Worm (Caenorhabditis elegans) whole organism, L1 larva: ENCODE measurements around the gene Y39A3B.7.

Experiments
- C16A3.4 ChIP-seq: fragments of 150-350 bp; optimal IDR thresholded peaks from 2 replicates; lab custom pipeline; 2014; ENCODE audit warnings: missing biosample characterization, missing genetic modification characterization
- aha-1 ChIP-seq: fragments of 150-350 bp; optimal IDR thresholded peaks from 2 replicates; lab custom pipeline; 2014; ENCODE audit warnings: missing biosample characterization, missing genetic modification characterization
- ama-1 ChIP-seq: fragments of 150-350 bp; optimal IDR thresholded peaks from 2 replicates; lab custom pipeline; 2014
- blmp-1 ChIP-seq: fragments of 150-350 bp; optimal IDR thresholded peaks from 2 replicates; lab custom pipeline; 2014; ENCODE audit warnings: missing biosample characterization, missing genetic modification characterization
- ceh-63 ChIP-seq: fragments of 200-800 bp; sonication (Bioruptor generic); optimal IDR thresholded peaks from 2 replicates; lab custom pipeline; 2018; ENCODE audit warnings: mild to moderate bottlenecking, missing genetic modification characterization, missing compliant biosample characterization
- ceh-8 ChIP-seq: fragments of 200-800 bp; sonication (Bioruptor generic); optimal IDR thresholded peaks from 2 replicates; lab custom pipeline; 2018; ENCODE audit warnings: mild to moderate bottlenecking, missing genetic modification characterization, moderate library complexity, missing compliant biosample characterization
- ceh-82 ChIP-seq, 3 experiments: fragments of 150-350 bp in 1 of 3; sonication (generic microtip) in 2 of 3; optimal IDR thresholded peaks; 2 replicates each; lab custom pipeline; 2014 to 2017; ENCODE audit warnings: missing biosample characterization in 3 of 3, missing genetic modification characterization in 3 of 3
- ces-1 ChIP-seq: fragments of 150-350 bp; optimal IDR thresholded peaks from 2 replicates; lab custom pipeline; 2014; ENCODE audit warnings: missing biosample characterization, missing genetic modification reagents, missing genetic modification characterization
- dsc-1 ChIP-seq: sonication (generic microtip); optimal IDR thresholded peaks from 2 replicates; lab custom pipeline; 2016; ENCODE audit warnings: mild to moderate bottlenecking, missing genetic modification characterization, missing compliant biosample characterization
- efl-1 ChIP-seq, 4 experiments: fragments of 150-350 bp; optimal IDR thresholded peaks in 3 of 4; peaks in 1 of 4; 1 replicate in 1 of 4; 2 replicates in 3 of 4; lab custom pipeline; 2014; ENCODE audit warnings: missing biosample characterization in 2 of 4, missing genetic modification characterization in 2 of 4, missing genetic modification reagents in 2 of 4
- efl-3 ChIP-seq: fragments of 200-800 bp; sonication (Bioruptor generic); optimal IDR thresholded peaks from 2 replicates; lab custom pipeline; 2018; ENCODE audit warnings: mild to moderate bottlenecking, missing genetic modification characterization, missing compliant biosample characterization
- egl-13 ChIP-seq: sonication (generic microtip); optimal IDR thresholded peaks from 2 replicates; lab custom pipeline; 2016; ENCODE audit warnings: missing genotype, missing genetic modification reagents, missing genetic modification characterization, missing compliant biosample characterization
- ets-5 ChIP-seq: fragments of 200-800 bp; sonication (Bioruptor generic); IDR thresholded peaks from 2 replicates; pipeline ENCODE4 v1.3.6; 2022; ENCODE audit warnings: missing genetic modification characterization, missing compliant biosample characterization
- fkh-8 ChIP-seq: sonication (generic microtip); optimal IDR thresholded peaks from 2 replicates; lab custom pipeline; 2016; ENCODE audit warnings: mild to moderate bottlenecking, missing genetic modification characterization, missing compliant biosample characterization
- hlh-17 ChIP-seq: fragments of 200-800 bp; sonication (Bioruptor generic); optimal IDR thresholded peaks from 2 replicates; lab custom pipeline; 2018; ENCODE audit warnings: missing genetic modification characterization, mild to moderate bottlenecking, missing compliant biosample characterization, moderate library complexity, borderline replicate concordance
- hlh-4 ChIP-seq: sonication (generic microtip); optimal IDR thresholded peaks from 2 replicates; lab custom pipeline; 2016; ENCODE audit warnings: mild to moderate bottlenecking, missing genetic modification characterization, missing compliant biosample characterization
- isw-1 ChIP-seq: fragments of 200-800 bp; sonication (Bioruptor generic); IDR thresholded peaks from 2 replicates; pipeline ENCODE4 v1.3.6; 2022; ENCODE audit warnings: missing genetic modification characterization, missing compliant biosample characterization
- jun-1 ChIP-seq: fragments of 150-350 bp; optimal IDR thresholded peaks from 2 replicates; lab custom pipeline; 2014; ENCODE audit warnings: missing biosample characterization, missing genetic modification reagents, missing genetic modification characterization
- lin-13 ChIP-seq: fragments of 150-350 bp; optimal IDR thresholded peaks from 2 replicates; lab custom pipeline; 2014; ENCODE audit warnings: missing biosample characterization, missing genetic modification reagents, missing genetic modification characterization
- lin-15B ChIP-seq: fragments of 150-350 bp; sonication (generic microtip); optimal IDR thresholded peaks from 3 replicates; lab custom pipeline; 2014; ENCODE audit warnings: missing biosample characterization, missing genetic modification characterization
- lir-3 ChIP-seq: sonication (generic microtip); optimal IDR thresholded peaks from 2 replicates; lab custom pipeline; 2016; ENCODE audit warnings: mild to moderate bottlenecking, missing genetic modification characterization, moderate library complexity, missing compliant biosample characterization; ENCODE audit not compliant: poor library complexity
- mdl-1 ChIP-seq, 2 experiments: fragments of 150-350 bp; optimal IDR thresholded peaks; 2 replicates each; lab custom pipeline; 2014 to 2017; ENCODE audit warnings: missing biosample characterization in 2 of 2, missing genetic modification characterization in 2 of 2, inconsistent platforms in 1 of 2
- mep-1 ChIP-seq: fragments of 150-350 bp; optimal IDR thresholded peaks from 2 replicates; lab custom pipeline; 2014; ENCODE audit warnings: missing biosample characterization, missing genetic modification characterization
- nhr-237 ChIP-seq: fragments of 150-350 bp; optimal IDR thresholded peaks from 2 replicates; lab custom pipeline; 2014; ENCODE audit warnings: missing biosample characterization, missing genetic modification characterization
- nhr-28 ChIP-seq: fragments of 150-350 bp; optimal IDR thresholded peaks from 2 replicates; lab custom pipeline; 2014; ENCODE audit warnings: missing biosample characterization, missing genetic modification characterization
- nhr-77 ChIP-seq: fragments of 150-350 bp; optimal IDR thresholded peaks from 2 replicates; lab custom pipeline; 2014; ENCODE audit warnings: missing biosample characterization, missing genetic modification characterization
- nhr-84 ChIP-seq: sonication (generic microtip); optimal IDR thresholded peaks from 2 replicates; lab custom pipeline; 2017; ENCODE audit warnings: missing biosample characterization, missing genetic modification characterization
- nhr-85 ChIP-seq: sonication (generic microtip); peaks from one replicate; lab custom pipeline; 2016; ENCODE audit warnings: missing genetic modification characterization, inconsistent platforms, missing compliant biosample characterization
- pag-3 ChIP-seq: sonication (generic microtip); optimal IDR thresholded peaks from 2 replicates; lab custom pipeline; 2017; ENCODE audit warnings: missing genetic modification characterization, mild to moderate bottlenecking, missing compliant biosample characterization, antibody characterized with exemption, borderline replicate concordance; ENCODE audit not compliant: insufficient read depth
- pax-3 ChIP-seq: fragments of 200-800 bp; sonication (Bioruptor generic); optimal IDR thresholded peaks from 2 replicates; lab custom pipeline; 2018; ENCODE audit warnings: mild to moderate bottlenecking, missing genetic modification characterization, moderate library complexity, missing compliant biosample characterization
- rnt-1 ChIP-seq: sonication (generic microtip); optimal IDR thresholded peaks from 2 replicates; lab custom pipeline; 2016; ENCODE audit warnings: mild to moderate bottlenecking, missing genetic modification characterization, moderate library complexity, missing compliant biosample characterization
- snpc-4 ChIP-seq: fragments of 150-350 bp; optimal IDR thresholded peaks from 2 replicates; lab custom pipeline; 2014; ENCODE audit warnings: missing biosample characterization, missing genetic modification characterization
- sup-37 ChIP-seq: fragments of 200-800 bp; sonication (Bioruptor generic); optimal IDR thresholded peaks from 2 replicates; lab custom pipeline; 2018; ENCODE audit warnings: mild to moderate bottlenecking, missing genetic modification characterization, missing compliant biosample characterization
- tlp-1 ChIP-seq: fragments of 150-350 bp; optimal IDR thresholded peaks from 2 replicates; lab custom pipeline; 2014; ENCODE audit warnings: missing biosample characterization, missing genetic modification characterization
- unc-62 ChIP-seq: fragments of 150-350 bp; optimal IDR thresholded peaks from 2 replicates; lab custom pipeline; 2014; ENCODE audit warnings: missing biosample characterization, missing genetic modification reagents, missing genetic modification characterization
- unc-98 ChIP-seq: fragments of 200-800 bp; sonication (Bioruptor generic); IDR thresholded peaks from 2 replicates; pipeline ENCODE4 v1.3.6; 2022; ENCODE audit warnings: missing genetic modification characterization, missing compliant biosample characterization
- vab-15 ChIP-seq: sonication (generic microtip); optimal IDR thresholded peaks from 2 replicates; lab custom pipeline; 2017; ENCODE audit warnings: missing genotype, mild to moderate bottlenecking, missing genetic modification characterization, missing compliant biosample characterization

Gene Y39A3B.7

DNA sequence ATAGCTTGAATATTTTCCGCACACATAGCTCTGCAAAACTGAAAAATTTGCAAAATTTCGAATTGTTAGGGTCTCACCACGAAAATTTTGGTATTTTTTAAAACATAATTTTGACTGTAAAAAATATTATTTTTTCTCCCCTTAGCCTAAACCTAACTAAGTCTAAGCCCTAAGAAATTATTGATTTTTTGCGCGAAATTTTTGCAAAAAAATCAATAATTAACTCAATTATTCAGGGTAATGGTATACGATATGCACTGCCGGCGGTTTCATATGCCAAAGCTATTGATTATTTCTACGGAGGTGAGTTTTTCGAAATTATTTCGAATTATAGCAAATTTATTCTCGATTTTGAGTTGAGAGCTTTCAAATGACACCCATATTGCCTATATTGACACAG, 16.4 kb upstream of the Y39A3B.7 start:
- no peak for TF ChIP-seq sup-37 (GFP tag; lab: Kevin White, UChicago)
- no peak for TF ChIP-seq rnt-1 (tag; lab: Kevin White, UChicago)
- TF ChIP-seq dsc-1 (tag; lab: Kevin White, UChicago), result no peak
- no peak for TF ChIP-seq mdl-1 (tag; optimal IDR thresholded peaks at IDR 0.05; lab: Kevin White, UChicago)
- no peak for TF ChIP-seq C16A3.4 (tag; lab: Kevin White, UChicago)
- no peak for TF ChIP-seq hlh-17
- no peak for TF ChIP-seq lin-15B
- no peak for TF ChIP-seq jun-1 (tag; lab: Kevin White, UChicago)
- no peak for TF ChIP-seq ceh-63 (GFP tag; lab: Kevin White, UChicago)
- TF ChIP-seq ceh-8 (GFP tag; lab: Kevin White, UChicago), result no peak
- TF ChIP-seq ces-1 (GFP tag; lab: Kevin White, UChicago), result no peak
- no peak for TF ChIP-seq nhr-28 (tag; lab: Kevin White, UChicago)
- TF ChIP-seq ets-5, result no peak
- no peak for TF ChIP-seq pag-3 (tag; lab: Kevin White, UChicago)
- no peak for TF ChIP-seq hlh-4

DNA sequence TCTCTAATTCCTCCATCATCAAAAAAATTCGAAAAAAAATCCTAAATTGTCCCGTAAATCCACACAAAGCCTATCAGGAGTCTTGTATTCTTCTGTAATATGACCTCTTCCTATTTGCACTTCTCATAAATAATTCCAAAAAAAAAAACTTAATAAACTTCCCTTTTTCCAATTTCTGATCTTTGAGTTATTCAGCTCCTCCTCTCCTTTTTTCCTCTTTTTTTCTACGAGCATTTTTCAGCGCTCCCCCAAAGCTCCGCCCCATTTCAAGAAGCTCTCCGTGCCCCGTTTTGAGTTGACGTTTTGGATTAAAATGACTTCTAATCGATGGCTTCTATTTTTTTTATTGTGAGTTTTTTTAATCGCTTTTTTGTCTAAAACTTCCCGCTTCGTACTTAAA, 12.8 kb upstream of the Y39A3B.7 start, which contains the start of gene lgc-42:
Gene lgc-42 (plus strand): TSS at position 301 of the 400 bp plus-strand sequence.
- TF ChIP-seq egl-13 (tag; lab: Kevin White, UChicago) (no peak), ceh-8 (GFP tag; lab: Kevin White, UChicago) (no peak), nhr-85 (tag; lab: Kevin White, UChicago) (peak; percentile 1)
- TF ChIP-seq, all 84 proteins: peak for 1

DNA sequence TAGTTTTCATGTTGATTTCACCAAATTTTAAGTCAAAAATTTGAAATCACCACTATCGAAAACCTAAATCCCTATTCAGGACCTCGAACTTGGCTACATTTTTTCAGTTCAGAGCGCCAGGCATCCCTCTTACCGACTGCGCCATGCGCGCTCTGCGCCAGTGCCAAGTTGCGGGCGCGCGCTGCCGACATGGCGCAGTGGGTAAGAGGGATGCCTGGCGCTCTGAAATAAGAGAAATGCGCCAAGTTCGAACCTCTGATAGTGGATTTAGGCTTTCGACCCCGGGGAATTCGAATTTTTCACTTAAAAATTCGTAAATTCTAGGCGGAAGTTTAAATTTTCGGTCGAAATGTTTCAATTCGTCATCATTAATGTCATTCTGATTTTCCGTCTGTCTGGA, 5.2 kb upstream of the Y39A3B.7 start:
- TF ChIP-seq aha-1 (tag; lab: Kevin White, UChicago), result no peak
- TF ChIP-seq nhr-77, result no peak
- TF ChIP-seq tlp-1 (tag; lab: Kevin White, UChicago), result no peak
- no peak for TF ChIP-seq blmp-1
- no peak for TF ChIP-seq nhr-28 (tag; lab: Kevin White, UChicago)
- no peak for TF ChIP-seq lin-13 (GFP tag; lab: Kevin White, UChicago)
- no peak for TF ChIP-seq mep-1 (tag; lab: Kevin White, UChicago)
- no peak for TF ChIP-seq rnt-1 (tag; lab: Kevin White, UChicago)
- no peak for TF ChIP-seq unc-98
- TF ChIP-seq fkh-8 (tag; lab: Kevin White, UChicago), result no peak
- TF ChIP-seq isw-1 (GFP tag; lab: Robert Waterston, UW), result no peak
- TF ChIP-seq sup-37 (GFP tag; lab: Kevin White, UChicago), result no peak
- no peak for TF ChIP-seq ets-5
- no peak for TF ChIP-seq snpc-4 (tag; lab: Kevin White, UChicago)
- TF ChIP-seq, all 84 proteins: peak for 0

DNA sequence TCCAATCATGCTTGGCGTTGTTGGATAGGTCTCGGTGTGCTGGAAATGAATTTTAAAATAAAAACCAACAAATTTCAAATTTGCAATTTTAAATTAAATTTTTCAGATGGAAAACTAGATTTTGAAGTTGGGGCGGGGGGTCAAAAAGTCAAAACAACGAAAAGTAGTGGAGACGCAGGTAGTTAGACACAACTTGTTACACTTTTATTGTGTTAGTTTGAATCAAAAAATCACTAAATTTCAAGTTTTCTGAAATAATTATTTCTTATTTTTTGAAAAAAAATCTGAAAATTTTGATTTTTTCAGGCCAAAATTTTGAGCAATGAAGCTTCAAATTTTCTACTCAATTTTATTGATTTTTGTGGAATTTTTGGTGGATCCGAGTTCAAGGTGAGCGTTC, 2.9 kb upstream of the Y39A3B.7 start, which contains the start of gene Y39A3B.8:
Gene Y39A3B.8 (plus strand): TSS at position 301 of the 400 bp plus-strand sequence.
- TF ChIP-seq efl-1 (optimal IDR thresholded peaks at IDR 0.05; lab: Kevin White, UChicago), result no peak
- peak in 1 of 2 experiments; percentile 29 for TF ChIP-seq efl-1 (GFP tag; optimal IDR thresholded peaks at IDR 0.05 in 1 of 2; lab: Kevin White, UChicago)
- no peak for TF ChIP-seq ama-1 (lab: Kevin White, UChicago)
- no peak for TF ChIP-seq dsc-1 (tag; lab: Kevin White, UChicago)

- TF ChIP-seq efl-3 (no peak), nhr-84 (tag; lab: Kevin White, UChicago) (no peak)
Measured at ce11 chrIII:1982597-1983244, 2.0 kb downstream of the Y39A3B.7 start, which contains the start of gene srd-66. Gene srd-66, minus strand, starts transcription at chrIII:1982647.

DNA sequence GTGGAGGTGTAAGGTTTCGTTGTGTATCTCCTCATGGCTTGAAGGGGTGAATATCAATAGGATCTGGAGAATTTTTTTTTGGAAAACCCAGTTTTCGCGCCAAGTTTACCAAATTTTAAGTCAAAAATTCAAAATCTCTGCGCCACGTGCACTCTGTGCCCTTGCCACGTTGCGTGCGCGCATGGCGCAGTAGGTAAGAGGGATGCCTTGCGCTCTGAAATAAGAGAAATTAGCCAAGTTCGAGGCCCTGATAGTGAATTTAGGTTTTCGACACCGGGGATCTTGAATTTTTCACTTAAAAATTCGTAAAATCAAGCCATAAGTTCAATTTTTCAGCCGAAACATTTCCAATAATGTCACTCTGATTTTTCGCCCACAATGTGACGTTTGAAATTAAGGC, 3.3 kb downstream of the Y39A3B.7 start:
- TF ChIP-seq nhr-237 (tag; lab: Kevin White, UChicago) (no peak), unc-62 (no peak), pag-3 (tag; lab: Kevin White, UChicago) (no peak), ceh-82 (tag; optimal IDR thresholded peaks at IDR 0.05; lab: Kevin White, UChicago) (no peak), vab-15 (tag; lab: Kevin White, UChicago) (no peak), pax-3 (tag; lab: Kevin White, UChicago) (no peak), ces-1 (GFP tag; lab: Kevin White, UChicago) (no peak), mdl-1 (tag; optimal IDR thresholded peaks at IDR 0.05; lab: Kevin White, UChicago) (no peak), lir-3 (tag; lab: Kevin White, UChicago) (no peak)
